Fruit fly (Drosophila melanogaster) whole organism, embryonic: ENCODE measurements around the gene Mrgn1.

ENCODE experiments used
- CG10979 ChIP-seq: fragments of 200-800 bp; sonication (Bioruptor generic); optimal IDR thresholded peaks from 2 replicates; lab custom pipeline; 2018; ENCODE audit warnings: missing biosample characterization, mild to moderate bottlenecking, missing genetic modification characterization, moderate library complexity
- CG13624 ChIP-seq: fragments of 200-800 bp; sonication (Bioruptor generic); optimal IDR thresholded peaks from 2 replicates; lab custom pipeline; 2016; ENCODE audit warnings: missing biosample characterization, missing genetic modification characterization
- CG2889 ChIP-seq: fragments of 200-800 bp; sonication (Bioruptor generic); IDR thresholded peaks from 3 replicates; pipeline ENCODE4 v1.3.6; 2022; ENCODE audit warnings: missing biosample characterization, missing genetic modification characterization
- CG6254 ChIP-seq: fragments of 200-800 bp; sonication (Bioruptor generic); optimal IDR thresholded peaks from 3 replicates; lab custom pipeline; 2017; ENCODE audit warnings: mild to moderate bottlenecking, missing biosample characterization, missing genetic modification reagents, missing genetic modification characterization
- CG6272 ChIP-seq: fragments of 200-800 bp; sonication (Bioruptor generic); IDR thresholded peaks from 2 replicates; pipeline ENCODE4 v1.3.6; 2022; ENCODE audit warnings: missing biosample characterization, missing genetic modification characterization
- CG6683 ChIP-seq: fragments of 200-800 bp; sonication (Bioruptor generic); optimal IDR thresholded peaks from 2 replicates; lab custom pipeline; 2017; ENCODE audit warnings: missing biosample characterization, mild to moderate bottlenecking, missing genetic modification characterization, missing genetic modification reagents
- CTCF ChIP-seq: fragments of 200-800 bp; sonication (Bioruptor generic); optimal IDR thresholded peaks from 2 replicates; lab custom pipeline; 2017; ENCODE audit warnings: missing biosample characterization, mild to moderate bottlenecking, missing genetic modification characterization, moderate library complexity
- CrebB ChIP-seq: fragments of 200-800 bp; sonication (Bioruptor generic); optimal IDR thresholded peaks from 3 replicates; lab custom pipeline; 2018; ENCODE audit warnings: missing biosample characterization, mild to moderate bottlenecking, missing genetic modification characterization
- Ets97D ChIP-seq: fragments of 200-800 bp; sonication (Bioruptor generic); optimal IDR thresholded peaks from 3 replicates; lab custom pipeline; 2016; ENCODE audit warnings: missing biosample characterization, missing genetic modification characterization
- Fer1 ChIP-seq: fragments of 200-800 bp; sonication (Bioruptor generic); optimal IDR thresholded peaks from 2 replicates; lab custom pipeline; 2017; ENCODE audit warnings: missing biosample characterization, mild to moderate bottlenecking, missing genetic modification characterization
- Fer3 ChIP-seq: fragments of 200-800 bp; sonication (Bioruptor generic); optimal IDR thresholded peaks from 2 replicates; lab custom pipeline; 2018; ENCODE audit warnings: missing biosample characterization, mild to moderate bottlenecking, missing genetic modification characterization, moderate library complexity
- HLHmδ ChIP-seq: fragments of 200-800 bp; sonication (Bioruptor generic); optimal IDR thresholded peaks from 2 replicates; lab custom pipeline; 2018; ENCODE audit warnings: missing biosample characterization, mild to moderate bottlenecking, missing genetic modification characterization, moderate library complexity
- Hr51 ChIP-seq, 2 experiments: fragments of 200-800 bp; sonication (Bioruptor generic); optimal IDR thresholded peaks; 2 replicates in 1 of 2; 3 replicates in 1 of 2; lab custom pipeline; 2016 to 2018; ENCODE audit warnings: missing biosample characterization in 2 of 2, missing genetic modification characterization in 2 of 2, mild to moderate bottlenecking in 1 of 2, moderate library complexity in 1 of 2
- Max ChIP-seq: fragments of 200-800 bp; sonication (Bioruptor generic); optimal IDR thresholded peaks from 2 replicates; lab custom pipeline; 2016; ENCODE audit warnings: missing biosample characterization, mild to moderate bottlenecking, missing genetic modification characterization
- Med ChIP-seq: fragments of 200-800 bp; sonication (Bioruptor generic); peaks from one replicate; lab custom pipeline; 2016; ENCODE audit warnings: missing biosample characterization, missing genetic modification characterization, mild to moderate bottlenecking, inconsistent platforms, moderate library complexity
- NK7.1 ChIP-seq: fragments of 200-800 bp; sonication (Bioruptor generic); optimal IDR thresholded peaks from 3 replicates; lab custom pipeline; 2016; ENCODE audit warnings: missing biosample characterization, missing genetic modification characterization
- crol ChIP-seq: fragments of 200-800 bp; sonication (Bioruptor generic); IDR thresholded peaks from 2 replicates; pipeline ENCODE4 v1.3.6; 2022; ENCODE audit warnings: missing biosample characterization, missing genetic modification characterization
- eve ChIP-seq, 2 experiments: fragments of >200 bp; optimal IDR thresholded peaks; 2 replicates each; lab custom pipeline; 2017; ENCODE audit warnings: missing biosample characterization in 2 of 2, missing genetic modification characterization in 2 of 2
- gem ChIP-seq: fragments of 200-800 bp; sonication (Bioruptor generic); optimal IDR thresholded peaks from 2 replicates; lab custom pipeline; 2019; ENCODE audit warnings: missing biosample characterization, mild to moderate bottlenecking, missing genetic modification characterization, moderate library complexity
- nerfin-1 ChIP-seq: fragments of 200-800 bp; sonication (Bioruptor generic); optimal IDR thresholded peaks from 3 replicates; lab custom pipeline; 2019; ENCODE audit warnings: missing biosample characterization, mild to moderate bottlenecking, missing genetic modification characterization, moderate library complexity
- ro ChIP-seq: fragments of 200-800 bp; sonication (Bioruptor generic); IDR thresholded peaks from 2 replicates; pipeline ENCODE4 v1.3.6; 2022; ENCODE audit warnings: missing biosample characterization, missing genetic modification characterization
- row ChIP-seq: fragments of 200-800 bp; sonication (Bioruptor generic); IDR thresholded peaks from 3 replicates; pipeline ENCODE4 v1.3.6; 2022; ENCODE audit warnings: missing biosample characterization, missing genetic modification characterization
- trh ChIP-seq: fragments of 200-800 bp; sonication (Bioruptor generic); optimal IDR thresholded peaks from 2 replicates; lab custom pipeline; 2016; ENCODE audit warnings: missing biosample characterization, missing genetic modification characterization

Gene Mrgn1

dm6 chrX:13669366-13669765 lies 52.4 kb downstream of the Mrgn1 start, which contains the start of gene CG15760 (continued):
- TF ChIP-seq Max (GFP tag; lab: Kevin White, UChicago) (no peak), crol (no peak), eve (GFP tag; optimal IDR thresholded peaks at IDR 0.05; lab: Kevin White, UChicago) (no peak), gem (no peak), HLHmδ (GFP tag; lab: Kevin White, UChicago) (no peak), CG6254 (GFP tag; lab: Kevin White, UChicago) (no peak), CrebB (tag; lab: Kevin White, UChicago) (no peak), nerfin-1 (tag; lab: Kevin White, UChicago) (no peak), trh (GFP tag; lab: Kevin White, UChicago) (no peak), Med (GFP tag; lab: Kevin White, UChicago) (peak; percentile 71), CTCF (GFP tag; lab: Kevin White, UChicago) (no peak), Ets97D (GFP tag; lab: Kevin White, UChicago) (peak; percentile 31), NK7.1 (no peak), Fer3 (tag; lab: Kevin White, UChicago) (no peak), ro (GFP tag; lab: Robert Waterston, UW) (no peak), row (GFP tag; lab: Robert Waterston, UW) (peak; percentile 50), CG10979 (tag; lab: Kevin White, UChicago) (no peak), CG6683 (GFP tag; lab: Kevin White, UChicago) (no peak), CG13624 (no peak), CG2889 (no peak), Hr51 (GFP tag; optimal IDR thresholded peaks at IDR 0.05; lab: Kevin White, UChicago) (no peak), Fer1 (GFP tag; lab: Kevin White, UChicago) (peak; percentile 35), CG6272 (GFP tag; lab: Robert Waterston, UW) (no peak)
